Fruit fly (Drosophila melanogaster): ENCODE measurements around the gene CG7829.

CG7829 gene

DNA sequence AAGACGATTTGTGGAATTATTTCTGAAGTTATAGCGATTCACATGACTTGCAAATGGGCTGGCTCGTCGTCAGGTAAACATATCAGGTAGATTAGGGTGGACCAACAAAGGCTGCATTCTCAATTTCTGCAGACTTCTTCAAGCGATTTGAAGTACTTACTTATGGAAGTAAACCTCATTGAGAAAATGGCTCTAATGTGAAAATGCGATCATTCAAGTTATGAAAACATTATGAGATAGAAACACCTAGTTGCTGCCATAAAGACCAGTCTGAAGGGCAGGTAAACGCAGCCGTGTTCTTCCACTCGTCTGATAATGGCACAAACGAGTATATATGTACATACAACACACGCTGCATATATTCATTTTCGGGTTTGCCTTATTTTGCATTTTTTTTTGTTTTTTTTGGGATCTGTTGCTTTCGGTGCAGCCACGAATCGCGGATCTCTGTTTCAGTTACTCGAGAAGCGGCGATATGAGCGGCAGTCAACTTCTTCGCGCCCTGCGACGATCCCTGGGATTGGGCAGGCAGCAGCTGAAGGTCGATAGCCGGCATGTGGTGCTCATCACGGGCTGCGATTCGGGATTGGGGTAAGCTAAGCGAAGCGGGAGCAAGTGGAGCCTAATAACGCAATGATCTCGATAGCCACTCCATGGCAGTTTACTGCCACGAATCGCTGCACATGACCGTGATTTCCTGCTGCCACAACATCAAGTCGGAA, 23.2 kb downstream of the CG7829 start, which contains the start of gene sro:
Gene sro (plus strand): TSS at position 437 of the 722 bp plus-strand sequence.
- TF ChIP-seq cad (GFP tag; optimal IDR thresholded peaks at IDR 0.05): peak; percentile 54
- TF ChIP-seq dpn (GFP tag; optimal IDR thresholded peaks at IDR 0.05): no peak
- TF ChIP-seq HLH4C (GFP tag; IDR thresholded peaks at IDR 0.05; ENCODE audit: partially characterized antibody): 0 out of 3 replicates have a peak, but pooled peaks have one; percentile 24
- TF ChIP-seq prd (optimal IDR thresholded peaks at IDR 0.05): no peak
- TF ChIP-seq prd (GFP tag; IDR thresholded peaks at IDR 0.05): no peak
- TF ChIP-seq zen (tag; optimal IDR thresholded peaks at IDR 0.05): peak; percentile 63
- no peak for TF ChIP-seq CG12155 (GFP tag; optimal IDR thresholded peaks at IDR 0.05)
- peak in 1 of 2 experiments; percentile 85 for TF ChIP-seq tll (GFP tag; optimal IDR thresholded peaks at IDR 0.05)
- TF ChIP-seq Ets65A (GFP tag): peak; percentile 78

DNA sequence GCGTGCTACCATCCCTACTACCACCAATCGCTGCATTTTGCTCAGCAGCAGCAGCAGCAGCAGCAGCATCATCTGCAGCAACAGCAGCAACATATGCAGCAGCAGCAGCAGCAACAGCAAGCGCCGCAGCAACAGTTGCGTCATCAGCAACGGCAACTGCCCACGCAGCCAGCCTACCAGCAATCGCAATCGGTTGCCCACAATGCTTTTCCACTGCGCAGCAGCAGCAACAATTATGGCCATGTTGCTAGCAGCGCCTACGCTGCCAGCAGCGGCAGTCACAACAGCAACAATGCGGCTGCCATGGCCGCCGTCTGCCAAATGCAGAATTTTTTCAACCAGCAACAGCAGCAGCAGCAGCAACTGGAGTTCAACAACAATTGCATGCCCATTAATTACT, 27.4 kb downstream of the CG7829 start:
- no peak for TF ChIP-seq yki (optimal IDR thresholded peaks at IDR 0.05)
- no peak for TF ChIP-seq CG2202 (tag; optimal IDR thresholded peaks at IDR 0.05)
- no peak for TF ChIP-seq TFAM (GFP tag; optimal IDR thresholded peaks at IDR 0.05)
- 0 out of 3 replicates have a peak, but pooled peaks have one; percentile 10 for TF ChIP-seq CG7357 (GFP tag; IDR thresholded peaks at IDR 0.05)
- 0 out of 2 replicates have a peak, but pooled peaks have one; percentile 30 for TF ChIP-seq vvl (GFP tag; IDR thresholded peaks at IDR 0.05)
- 0 out of 2 replicates have a peak, but pooled peaks have one; percentile 25 for TF ChIP-seq CG11696 (GFP tag; IDR thresholded peaks at IDR 0.05)
- peak in 1 of 2 experiments; percentile 49 for TF ChIP-seq Pdp1 (GFP tag; optimal IDR thresholded peaks at IDR 0.05)
- peak; percentile 90 for TF ChIP-seq sr (GFP tag; IDR thresholded peaks at IDR 0.05)
- TF ChIP-seq fu2 (GFP tag; optimal IDR thresholded peaks at IDR 0.05): no peak

DNA sequence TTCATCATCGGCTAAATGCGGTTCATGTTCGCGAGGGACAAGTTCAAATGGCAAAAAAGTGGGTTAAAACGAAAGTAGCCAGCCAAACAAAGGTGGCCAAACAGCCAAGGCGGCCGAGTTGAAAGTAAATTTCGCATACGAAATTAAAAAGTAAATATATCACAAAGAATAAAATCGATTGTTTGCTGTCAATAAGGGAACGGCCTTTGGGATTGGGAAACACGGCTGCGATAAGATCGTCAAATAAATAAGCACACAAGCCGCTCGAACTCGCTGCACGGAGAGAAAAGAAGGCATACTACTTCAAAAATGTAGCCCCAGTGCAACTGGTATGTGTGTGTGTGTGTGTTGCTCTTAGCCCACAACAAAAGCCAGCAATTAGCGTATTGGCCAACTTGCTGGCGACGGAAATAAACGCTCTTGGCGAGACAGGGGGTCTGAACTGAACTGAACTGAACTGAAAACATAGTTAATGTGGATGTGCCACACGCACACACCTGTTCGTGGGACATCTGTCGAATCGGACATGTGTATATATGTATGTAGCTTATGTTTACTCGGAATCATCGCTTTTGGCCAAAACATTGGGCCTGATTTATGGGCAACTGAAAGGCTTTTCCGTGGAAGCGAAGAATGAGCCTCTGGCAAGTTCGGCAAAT, 29.5 kb downstream of the CG7829 start:
- TF ChIP-seq CG42726 (GFP tag; IDR thresholded peaks at IDR 0.05; ENCODE audit: partially characterized antibody): no peak
- TF ChIP-seq chif (GFP tag; optimal IDR thresholded peaks at IDR 0.05): no peak
- no peak for TF ChIP-seq CG5180 (GFP tag; optimal IDR thresholded peaks at IDR 0.05)
- TF ChIP-seq NFAT (GFP tag; IDR thresholded peaks at IDR 0.05): no peak
- no peak for TF ChIP-seq Drgx (GFP tag; IDR thresholded peaks at IDR 0.05)
- no peak for TF ChIP-seq CkIIα-i1 (GFP tag; IDR thresholded peaks at IDR 0.05)
- TF ChIP-seq Med (GFP tag): peak; percentile 55
- no peak for TF ChIP-seq H2.0 (GFP tag; IDR thresholded peaks at IDR 0.05)
- TF ChIP-seq pros (GFP tag; optimal IDR thresholded peaks at IDR 0.05): no peak
- TF ChIP-seq Adf1 (GFP tag; IDR thresholded peaks at IDR 0.05): no peak
- no peak for TF ChIP-seq Ssrp (tag; optimal IDR thresholded peaks at IDR 0.05)
- TF ChIP-seq gsb (GFP tag; IDR thresholded peaks at IDR 0.05): no peak
- TF ChIP-seq HmgD (GFP tag; optimal IDR thresholded peaks at IDR 0.05): no peak
- no peak for TF ChIP-seq CG13296 (GFP tag; optimal IDR thresholded peaks at IDR 0.05)
- TF ChIP-seq kni (GFP tag; optimal IDR thresholded peaks at IDR 0.05): no peak
- TF ChIP-seq mirr (GFP tag; optimal IDR thresholded peaks at IDR 0.05): peak; percentile 25
- TF ChIP-seq esg (GFP tag; conservative IDR thresholded peaks at IDR 0.05): no peak
- TF ChIP-seq vvl (GFP tag; IDR thresholded peaks at IDR 0.05): peak; percentile 8; the same call in 1 of the 2 replicates
- TF ChIP-seq CG8388 (GFP tag; optimal IDR thresholded peaks at IDR 0.05): no peak
- no peak for TF ChIP-seq CG10543 (GFP tag; optimal IDR thresholded peaks at IDR 0.05)
- no peak for TF ChIP-seq zen2 (GFP tag; IDR thresholded peaks at IDR 0.05; ENCODE audit: partially characterized antibody)
- no peak for TF ChIP-seq CG18599 (GFP tag; optimal IDR thresholded peaks at IDR 0.05)
- no peak for TF ChIP-seq bowl (GFP tag; IDR thresholded peaks at IDR 0.05)
- no peak for TF ChIP-seq lmd (GFP tag; IDR thresholded peaks at IDR 0.05)
- no peak for TF ChIP-seq klu (GFP tag; IDR thresholded peaks at IDR 0.05)
- TF ChIP-seq tx (GFP tag; optimal IDR thresholded peaks at IDR 0.05): no peak
- TF ChIP-seq lab (GFP tag; optimal IDR thresholded peaks at IDR 0.05): no peak
- no peak for TF ChIP-seq TFAM (GFP tag; optimal IDR thresholded peaks at IDR 0.05)
- TF ChIP-seq Dref (GFP tag; IDR thresholded peaks at IDR 0.05): no peak
- TF ChIP-seq caup (GFP tag; optimal IDR thresholded peaks at IDR 0.05; ENCODE audit: severe bottlenecking): no peak

Measured in whole organism, embryonic.